Fruit fly (Drosophila melanogaster): ENCODE data around the gene CG12541.

Gene CG12541

dm6 chrX:6994473-6995179, 71.2 kb downstream of the CG12541 start (continued):
- TF ChIP-seq prd (optimal IDR thresholded peaks at IDR 0.05) = no peak
- no peak for TF ChIP-seq prd (GFP tag; IDR thresholded peaks at IDR 0.05)
- peak; percentile 43 for TF ChIP-seq wek (GFP tag; optimal IDR thresholded peaks at IDR 0.05)
- TF ChIP-seq her (GFP tag; optimal IDR thresholded peaks at IDR 0.05) = no peak
- TF ChIP-seq CG8290 (GFP tag; optimal IDR thresholded peaks at IDR 0.05) = no peak
- TF ChIP-seq CG8290 (tag; optimal IDR thresholded peaks at IDR 0.05) = peak; percentile 19 to 56
- peak; percentile 26 for TF ChIP-seq CG7745 (tag; optimal IDR thresholded peaks at IDR 0.05)
- TF ChIP-seq Bdp1 (GFP tag; optimal IDR thresholded peaks at IDR 0.05) = no peak
- TF ChIP-seq CG1233 (GFP tag; optimal IDR thresholded peaks at IDR 0.05) = peak; percentile 6
- TF ChIP-seq CG14014 (GFP tag; IDR thresholded peaks at IDR 0.05) = no peak
- TF ChIP-seq CG34376 (GFP tag; optimal IDR thresholded peaks at IDR 0.05) = peak; percentile 54
- no peak for TF ChIP-seq sisA (GFP tag; IDR thresholded peaks at IDR 0.05)
- TF ChIP-seq CG12236 (GFP tag; optimal IDR thresholded peaks at IDR 0.05) = peak; percentile 5
- TF ChIP-seq tx (GFP tag; optimal IDR thresholded peaks at IDR 0.05) = no peak
- TF ChIP-seq CG6683 (GFP tag; optimal IDR thresholded peaks at IDR 0.05) = no peak
- no peak for TF ChIP-seq Chrac-16 (GFP tag; optimal IDR thresholded peaks at IDR 0.05)
- TF ChIP-seq CG4328 (GFP tag; optimal IDR thresholded peaks at IDR 0.05) = no peak
- peak; percentile 4 for TF ChIP-seq schlank (tag; optimal IDR thresholded peaks at IDR 0.05)
- TF ChIP-seq CG18619 (GFP tag; optimal IDR thresholded peaks at IDR 0.05) = peak; percentile 15
- no peak for TF ChIP-seq nerfin-2 (GFP tag; IDR thresholded peaks at IDR 0.05; ENCODE audit: partially characterized antibody)
- no peak for TF ChIP-seq C15 (GFP tag; IDR thresholded peaks at IDR 0.05)
- TF ChIP-seq Adf1 (GFP tag; IDR thresholded peaks at IDR 0.05) = no peak
- no peak for TF ChIP-seq hth (optimal IDR thresholded peaks at IDR 0.05)
- no peak for TF ChIP-seq HHEX (GFP tag; optimal IDR thresholded peaks at IDR 0.05)
- peak; percentile 83 for TF ChIP-seq exex (tag; optimal IDR thresholded peaks at IDR 0.05)
- TF ChIP-seq Ada2b (GFP tag; IDR thresholded peaks at IDR 0.05) = no peak
- no peak for TF ChIP-seq CHES-1-like (GFP tag; optimal IDR thresholded peaks at IDR 0.05)
- TF ChIP-seq CG9215 (GFP tag; IDR thresholded peaks at IDR 0.05) = no peak
- no peak for TF ChIP-seq CG8089 (GFP tag; optimal IDR thresholded peaks at IDR 0.05)
- no peak for TF ChIP-seq CG34422 (GFP tag; IDR thresholded peaks at IDR 0.05)
- TF ChIP-seq CG17912 (GFP tag; optimal IDR thresholded peaks at IDR 0.05) = no peak
- TF ChIP-seq scrt (GFP tag; optimal IDR thresholded peaks at IDR 0.05) = no peak
- TF ChIP-seq CG6813 (GFP tag; optimal IDR thresholded peaks at IDR 0.05) = peak; percentile 40
- no peak for TF ChIP-seq mam (GFP tag; optimal IDR thresholded peaks at IDR 0.05)
- TF ChIP-seq btn (GFP tag; optimal IDR thresholded peaks at IDR 0.05) = no peak
- no peak for TF ChIP-seq trem (tag; optimal IDR thresholded peaks at IDR 0.05)
- peak; percentile 77 for TF ChIP-seq nom (GFP tag; optimal IDR thresholded peaks at IDR 0.05)
- TF ChIP-seq CG1792 (GFP tag; optimal IDR thresholded peaks at IDR 0.05) = no peak
- no peak for TF ChIP-seq CG13287 (GFP tag; IDR thresholded peaks at IDR 0.05; ENCODE audit: partially characterized antibody)
- no peak for TF ChIP-seq CG16863 (GFP tag; optimal IDR thresholded peaks at IDR 0.05)
- no peak for TF ChIP-seq CG13296 (GFP tag; optimal IDR thresholded peaks at IDR 0.05)
- no peak for TF ChIP-seq hkb (optimal IDR thresholded peaks at IDR 0.05)
- no peak for TF ChIP-seq hkb (GFP tag; IDR thresholded peaks at IDR 0.05)
- no peak for TF ChIP-seq ase (GFP tag; IDR thresholded peaks at IDR 0.05)
- TF ChIP-seq wdn (GFP tag; IDR thresholded peaks at IDR 0.05) = no peak
- TF ChIP-seq oc (tag; optimal IDR thresholded peaks at IDR 0.05) = no peak
- no peak for TF ChIP-seq sqz (GFP tag; optimal IDR thresholded peaks at IDR 0.05)
- TF ChIP-seq CG15269 (tag; optimal IDR thresholded peaks at IDR 0.05) = no peak
- no peak for TF ChIP-seq CG2199 (GFP tag; IDR thresholded peaks at IDR 0.05)
- TF ChIP-seq gem (tag; optimal IDR thresholded peaks at IDR 0.05) = peak; percentile 11
- peak; percentile 21 for TF ChIP-seq fd102C (GFP tag; optimal IDR thresholded peaks at IDR 0.05)
- TF ChIP-seq ham (GFP tag; IDR thresholded peaks at IDR 0.05) = no peak

All from whole organism, embryonic.